Fruit fly (Drosophila melanogaster) whole organism, wandering third instar larva: ENCODE results near the gene CG17777.

ENCODE experiments used
- CG32264 ChIP-seq: fragments of 200-800 bp; sonication (Bioruptor generic); optimal IDR thresholded peaks from 2 replicates; lab custom pipeline; 2016; ENCODE audit warnings: missing biosample characterization, missing genetic modification characterization
- CG9705 ChIP-seq: fragments of 200-800 bp; sonication (Bioruptor generic); optimal IDR thresholded peaks from 2 replicates; lab custom pipeline; 2018; ENCODE audit warnings: missing biosample characterization, mild to moderate bottlenecking, missing genetic modification characterization
- Jra ChIP-seq: sonication (Bioruptor generic); optimal IDR thresholded peaks from 2 replicates; lab custom pipeline; 2016; ENCODE audit warnings: missing biosample characterization, missing genetic modification characterization
- Mio ChIP-seq: sonication (Bioruptor generic); optimal IDR thresholded peaks from 2 replicates; lab custom pipeline; 2016; ENCODE audit warnings: missing biosample characterization, missing genetic modification characterization
- OdsH ChIP-seq: fragments of 200-800 bp; sonication (Bioruptor generic); optimal IDR thresholded peaks from 2 replicates; lab custom pipeline; 2016; ENCODE audit warnings: missing biosample characterization, mild to moderate bottlenecking, missing genetic modification characterization
- br ChIP-seq: fragments of 200-800 bp; sonication (Bioruptor generic); optimal IDR thresholded peaks from 2 replicates; lab custom pipeline; 2016; ENCODE audit warnings: missing biosample characterization, missing genetic modification characterization
- dmrt93B ChIP-seq: fragments of 200-800 bp; sonication (Bioruptor generic); optimal IDR thresholded peaks from 2 replicates; lab custom pipeline; 2018; ENCODE audit warnings: missing biosample characterization, mild to moderate bottlenecking, missing genetic modification characterization
- ey ChIP-seq: fragments of 200-800 bp; sonication (Bioruptor generic); optimal IDR thresholded peaks from 2 replicates; lab custom pipeline; 2016; ENCODE audit warnings: missing biosample characterization, missing genetic modification characterization
- lola ChIP-seq: fragments of >200 bp; optimal IDR thresholded peaks from 2 replicates; lab custom pipeline; 2017; ENCODE audit warnings: missing biosample characterization, missing genetic modification characterization
- psq ChIP-seq: fragments of 200-800 bp; sonication (Bioruptor generic); optimal IDR thresholded peaks from 3 replicates; lab custom pipeline; 2017; ENCODE audit warnings: missing biosample characterization, mild to moderate bottlenecking, missing genetic modification characterization, moderate library complexity
- tai ChIP-seq: sonication (Bioruptor generic); optimal IDR thresholded peaks from 2 replicates; lab custom pipeline; 2016; ENCODE audit warnings: missing biosample characterization, missing genetic modification characterization
- woc ChIP-seq: sonication (Bioruptor generic); optimal IDR thresholded peaks from 2 replicates; lab custom pipeline; 2016; ENCODE audit warnings: missing biosample characterization, mild to moderate bottlenecking, missing genetic modification characterization

DNA sequence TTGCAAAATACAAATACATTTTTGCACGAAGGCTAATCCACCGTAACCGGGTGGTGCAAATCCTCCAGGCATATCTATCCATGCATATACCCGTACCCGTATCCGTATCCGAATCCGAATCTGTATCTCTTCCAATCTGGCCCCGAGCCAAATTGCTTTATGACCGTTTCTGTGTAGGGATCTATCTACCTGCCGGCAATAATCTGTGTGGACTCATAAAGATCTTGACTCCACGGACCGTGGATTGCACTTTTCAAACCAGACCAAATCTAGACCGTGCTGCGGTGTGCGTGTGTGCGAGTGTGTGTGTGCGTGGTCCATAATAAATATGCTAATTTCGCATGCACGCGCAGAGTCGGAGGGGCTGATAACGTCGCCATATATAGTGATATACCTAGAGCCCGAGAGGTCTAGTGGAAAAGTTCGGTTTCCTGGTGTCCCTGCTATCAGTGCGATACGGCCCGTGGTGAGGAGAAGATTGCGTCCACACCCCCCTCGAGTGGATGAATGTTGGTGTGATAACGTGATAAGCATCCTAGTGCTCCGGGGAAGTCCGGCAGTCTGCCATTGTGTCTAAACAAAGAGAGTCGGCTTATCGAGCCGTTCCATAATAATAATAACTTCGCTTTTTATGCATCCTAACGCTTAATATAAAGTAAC lies 44.2 kb upstream of the CG17777 start:
- TF ChIP-seq CG9705 (GFP tag; lab: Kevin White, UChicago) (no peak), CG32264 (GFP tag; lab: Kevin White, UChicago) (no peak), Jra (no peak), Mio (GFP tag; lab: Kevin White, UChicago) (no peak), tai (GFP tag; lab: Kevin White, UChicago) (no peak), ey (GFP tag; lab: Kevin White, UChicago) (no peak), psq (GFP tag; lab: Kevin White, UChicago) (no peak), lola (no peak), br (GFP tag; lab: Kevin White, UChicago) (no peak), OdsH (GFP tag; lab: Kevin White, UChicago) (no peak), woc (GFP tag; lab: Kevin White, UChicago) (no peak), dmrt93B (GFP tag; lab: Kevin White, UChicago) (no peak)
